Worm (Caenorhabditis elegans) whole organism, mixed stage, embryonic: ENCODE measurements around the gene C31H2.14.

ENCODE experiments used
- M03D4.4 ChIP-seq: sonication (generic microtip); optimal IDR thresholded peaks from 2 replicates; lab custom pipeline; 2017; ENCODE audit warnings: mild to moderate bottlenecking, missing genetic modification characterization, missing compliant biosample characterization
- bed-3 ChIP-seq: fragments of 200-800 bp; sonication (Bioruptor generic); optimal IDR thresholded peaks from 3 replicates; lab custom pipeline; 2018; ENCODE audit warnings: mild to moderate bottlenecking, missing genetic modification characterization, moderate library complexity, missing compliant biosample characterization
- blmp-1 ChIP-seq: fragments of 150-350 bp; optimal IDR thresholded peaks from 2 replicates; lab custom pipeline; 2014; ENCODE audit warnings: missing biosample characterization, missing genetic modification characterization
- ceh-39 ChIP-seq: fragments of 150-350 bp; optimal IDR thresholded peaks from 2 replicates; lab custom pipeline; 2014; ENCODE audit warnings: missing biosample characterization, missing genetic modification characterization
- ceh-43 ChIP-seq: fragments of 200-800 bp; sonication (Bioruptor generic); optimal IDR thresholded peaks from 2 replicates; lab custom pipeline; 2018; ENCODE audit warnings: mild to moderate bottlenecking, missing genetic modification characterization, moderate library complexity, missing compliant biosample characterization
- ceh-83 ChIP-seq: fragments of 200-800 bp; sonication (Bioruptor generic); optimal IDR thresholded peaks from 2 replicates; lab custom pipeline; 2018; ENCODE audit warnings: mild to moderate bottlenecking, missing genetic modification characterization, missing compliant biosample characterization
- ces-1 ChIP-seq: fragments of 150-350 bp; optimal IDR thresholded peaks from 2 replicates; lab custom pipeline; 2014; ENCODE audit warnings: missing biosample characterization, missing genetic modification reagents, missing genetic modification characterization
- cnd-1 ChIP-seq: fragments of 200-800 bp; sonication (Bioruptor generic); optimal IDR thresholded peaks from 2 replicates; lab custom pipeline; 2018; ENCODE audit warnings: mild to moderate bottlenecking, missing genetic modification characterization, missing compliant biosample characterization
- drap-1 ChIP-seq: fragments of 200-800 bp; sonication (Bioruptor generic); optimal IDR thresholded peaks from 3 replicates; lab custom pipeline; 2018; ENCODE audit warnings: mild to moderate bottlenecking, missing genetic modification characterization, missing compliant biosample characterization
- elt-1 ChIP-seq: sonication (generic microtip); optimal IDR thresholded peaks from 2 replicates; lab custom pipeline; 2017; ENCODE audit warnings: missing genetic modification characterization, mild to moderate bottlenecking, missing compliant biosample characterization, antibody characterized with exemption, moderate library complexity, borderline replicate concordance; ENCODE audit not compliant: insufficient read depth
- elt-3 ChIP-seq: fragments of 150-350 bp; optimal IDR thresholded peaks from 2 replicates; lab custom pipeline; 2014; ENCODE audit warnings: missing biosample characterization, missing genetic modification characterization
- flh-1 ChIP-seq: fragments of 200-800 bp; sonication (Bioruptor generic); optimal IDR thresholded peaks from 2 replicates; lab custom pipeline; 2018; ENCODE audit warnings: mild to moderate bottlenecking, missing genetic modification characterization, moderate library complexity, missing compliant biosample characterization
- ham-2 ChIP-seq: fragments of 200-800 bp; sonication (Bioruptor generic); optimal IDR thresholded peaks from 2 replicates; lab custom pipeline; 2018; ENCODE audit warnings: mild to moderate bottlenecking, missing genetic modification characterization, missing compliant biosample characterization
- hlh-1 ChIP-seq: fragments of 150-350 bp; optimal IDR thresholded peaks from 2 replicates; lab custom pipeline; 2014; ENCODE audit warnings: missing biosample characterization, missing genetic modification reagents, missing genetic modification characterization
- lin-13 ChIP-seq: fragments of 150-350 bp; optimal IDR thresholded peaks from 2 replicates; lab custom pipeline; 2014; ENCODE audit warnings: missing biosample characterization, missing genetic modification characterization
- lin-32 ChIP-seq: fragments of 200-800 bp; sonication (Bioruptor generic); optimal IDR thresholded peaks from 2 replicates; lab custom pipeline; 2018; ENCODE audit warnings: mild to moderate bottlenecking, missing genetic modification characterization, missing compliant biosample characterization
- lsy-2 ChIP-seq: fragments of 150-350 bp; optimal IDR thresholded peaks from 2 replicates; lab custom pipeline; 2014; ENCODE audit warnings: missing biosample characterization, missing genetic modification characterization
- mab-5 ChIP-seq: fragments of 150-350 bp; optimal IDR thresholded peaks from 2 replicates; lab custom pipeline; 2014; ENCODE audit warnings: missing biosample characterization, missing genetic modification characterization
- mep-1 ChIP-seq: fragments of 150-350 bp; optimal IDR thresholded peaks from 2 replicates; lab custom pipeline; 2017; ENCODE audit warnings: missing biosample characterization, missing genetic modification reagents, missing genetic modification characterization, inconsistent platforms
- mls-2 ChIP-seq: sonication (generic microtip); optimal IDR thresholded peaks from 2 replicates; lab custom pipeline; 2016; ENCODE audit warnings: mild to moderate bottlenecking, missing genetic modification characterization, moderate library complexity, missing compliant biosample characterization
- nhr-12 ChIP-seq: fragments of 150-350 bp; optimal IDR thresholded peaks from 2 replicates; lab custom pipeline; 2014; ENCODE audit warnings: missing biosample characterization, missing genetic modification characterization
- nhr-2 ChIP-seq: fragments of 150-350 bp; optimal IDR thresholded peaks from 2 replicates; lab custom pipeline; 2014; ENCODE audit warnings: missing biosample characterization, missing genetic modification characterization
- nhr-237 ChIP-seq: fragments of 150-350 bp; optimal IDR thresholded peaks from 2 replicates; lab custom pipeline; 2014; ENCODE audit warnings: missing biosample characterization, missing genetic modification characterization
- nhr-28 ChIP-seq: fragments of 150-350 bp; optimal IDR thresholded peaks from 2 replicates; lab custom pipeline; 2014; ENCODE audit warnings: missing biosample characterization, missing genetic modification characterization
- nhr-76 ChIP-seq: sonication (generic microtip); optimal IDR thresholded peaks from 2 replicates; lab custom pipeline; 2017; ENCODE audit warnings: missing biosample characterization, missing genetic modification characterization
- pha-4 ChIP-seq: fragments of 150-350 bp; optimal IDR thresholded peaks from 2 replicates; lab custom pipeline; 2018; ENCODE audit warnings: missing biosample characterization, missing genetic modification reagents, missing genetic modification characterization
- snpc-4 ChIP-seq: fragments of 150-350 bp; optimal IDR thresholded peaks from 2 replicates; lab custom pipeline; 2014; ENCODE audit warnings: missing biosample characterization, missing genetic modification characterization
- sptf-1 ChIP-seq: sonication (generic microtip); optimal IDR thresholded peaks from 2 replicates; lab custom pipeline; 2017; ENCODE audit warnings: mild to moderate bottlenecking, missing genetic modification characterization, moderate library complexity, missing compliant biosample characterization
- tbx-8 ChIP-seq: fragments of 200-800 bp; sonication (Bioruptor generic); optimal IDR thresholded peaks from 2 replicates; lab custom pipeline; 2018; ENCODE audit warnings: mild to moderate bottlenecking, missing genetic modification characterization, moderate library complexity, missing compliant biosample characterization
- unc-120 ChIP-seq: sonication (generic microtip); optimal IDR thresholded peaks from 2 replicates; lab custom pipeline; 2017; ENCODE audit warnings: missing genetic modification characterization, missing compliant biosample characterization; ENCODE audit not compliant: poor library complexity, severe bottlenecking
- unc-39 ChIP-seq: fragments of 150-350 bp; optimal IDR thresholded peaks from 2 replicates; lab custom pipeline; 2014; ENCODE audit warnings: missing biosample characterization, missing genetic modification characterization
- unc-62 ChIP-seq: fragments of 150-350 bp; optimal IDR thresholded peaks from 2 replicates; lab custom pipeline; 2014; ENCODE audit warnings: missing biosample characterization, missing genetic modification reagents, missing genetic modification characterization
- zip-8 ChIP-seq: fragments of 150-350 bp; optimal IDR thresholded peaks from 2 replicates; lab custom pipeline; 2014; ENCODE audit warnings: missing biosample characterization, missing genetic modification characterization
- ztf-11 ChIP-seq: fragments of 150-350 bp; optimal IDR thresholded peaks from 2 replicates; lab custom pipeline; 2014; ENCODE audit warnings: missing biosample characterization, missing genetic modification characterization

The C31H2.14 gene

DNA sequence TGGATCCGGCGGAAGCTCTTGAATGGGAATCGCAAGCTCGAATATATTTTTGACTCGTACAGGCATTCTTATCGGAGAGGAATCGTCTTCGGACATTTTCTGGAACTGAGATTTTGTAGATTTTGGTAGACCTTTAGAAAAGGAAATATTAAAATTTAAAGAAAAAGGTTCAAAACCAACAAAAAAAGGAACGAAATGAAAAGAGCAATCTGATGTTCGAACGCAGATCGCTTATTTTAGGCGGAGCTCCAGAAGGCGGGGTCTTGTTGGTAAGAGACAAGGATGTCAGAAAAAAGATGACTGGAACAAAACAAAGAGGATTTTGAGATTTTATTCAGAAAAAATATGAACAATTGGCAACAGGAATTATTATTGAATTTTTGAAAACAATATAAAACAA is 41.1 kb upstream of the C31H2.14 start, which contains the start of gene C42D8.9:
C42D8.9 (minus strand) TSS at position 101 of the 400 bp plus-strand sequence.
- TF ChIP-seq mab-5: no peak
- TF ChIP-seq snpc-4 (tag; lab: Kevin White, UChicago): no peak
- TF ChIP-seq unc-120 (tag; lab: Kevin White, UChicago): no peak
- no peak for TF ChIP-seq drap-1 (GFP tag; lab: Kevin White, UChicago)
- TF ChIP-seq cnd-1: no peak
- no peak for TF ChIP-seq elt-3 (tag; lab: Kevin White, UChicago)
- TF ChIP-seq M03D4.4 (tag; lab: Kevin White, UChicago): no peak
- TF ChIP-seq mep-1 (tag; lab: Kevin White, UChicago): no peak
- TF ChIP-seq ceh-83 (GFP tag; lab: Kevin White, UChicago): no peak
- TF ChIP-seq bed-3 (GFP tag; lab: Kevin White, UChicago): no peak
- TF ChIP-seq lin-13: no peak
- TF ChIP-seq mls-2 (tag; lab: Kevin White, UChicago): no peak
- no peak for TF ChIP-seq nhr-237 (tag; lab: Kevin White, UChicago)

- TF ChIP-seq snpc-4 (tag; lab: Kevin White, UChicago) (no peak), bed-3 (GFP tag; lab: Kevin White, UChicago) (no peak), lin-13 (no peak), tbx-8 (GFP tag; lab: Kevin White, UChicago) (no peak), nhr-237 (tag; lab: Kevin White, UChicago) (no peak), cnd-1 (no peak), mep-1 (tag; lab: Kevin White, UChicago) (no peak), drap-1 (GFP tag; lab: Kevin White, UChicago) (no peak), pha-4 (tag; lab: Kevin White, UChicago) (no peak), lsy-2 (tag; lab: Kevin White, UChicago) (no peak), ztf-11 (tag; lab: Kevin White, UChicago) (no peak), ceh-83 (GFP tag; lab: Kevin White, UChicago) (no peak), nhr-76 (tag; lab: Kevin White, UChicago) (no peak), nhr-28 (no peak), blmp-1 (no peak), ceh-43 (GFP tag; lab: Kevin White, UChicago) (no peak), sptf-1 (tag; lab: Kevin White, UChicago) (no peak), unc-120 (tag; lab: Kevin White, UChicago) (no peak), M03D4.4 (tag; lab: Kevin White, UChicago) (no peak)
These were observed 38.9 kb upstream of the C31H2.14 start, which contains the start of gene C42D8.1 for ce11 chrX:5109130-5109529. C42D8.1 (plus strand) TSS chrX:5109506.

DNA sequence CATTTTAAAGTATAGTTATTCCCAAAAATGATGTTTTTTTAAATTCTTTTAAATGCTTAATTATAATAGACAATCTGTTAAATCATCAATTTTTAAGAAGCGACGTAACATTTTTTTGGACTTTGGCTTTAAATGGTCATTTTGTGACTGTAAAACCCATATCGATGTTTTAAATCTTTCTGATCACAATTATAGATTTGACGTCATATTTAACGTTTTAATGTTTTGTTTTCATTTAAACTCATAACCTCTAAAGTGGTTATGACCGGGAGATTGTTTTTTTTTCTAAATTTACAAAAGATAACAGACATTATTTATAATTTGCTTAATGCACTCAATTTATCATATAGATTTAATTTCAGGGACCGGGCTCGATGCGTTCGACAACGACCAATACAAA is 36.1 kb upstream of the C31H2.14 start:
- TF ChIP-seq mab-5: no peak
- no peak for TF ChIP-seq lsy-2 (tag; lab: Kevin White, UChicago)
- TF ChIP-seq ceh-83 (GFP tag; lab: Kevin White, UChicago): no peak
- no peak for TF ChIP-seq flh-1
- TF ChIP-seq unc-120 (tag; lab: Kevin White, UChicago): no peak
- TF ChIP-seq ztf-11 (tag; lab: Kevin White, UChicago): no peak
- no peak for TF ChIP-seq hlh-1
- TF ChIP-seq ham-2 (GFP tag; lab: Kevin White, UChicago): no peak
- no peak for TF ChIP-seq pha-4 (tag; lab: Kevin White, UChicago)
- no peak for TF ChIP-seq snpc-4 (tag; lab: Kevin White, UChicago)
- no peak for TF ChIP-seq ceh-39 (tag; lab: Kevin White, UChicago)
- TF ChIP-seq elt-3 (tag; lab: Kevin White, UChicago): no peak
- TF ChIP-seq zip-8 (tag; lab: Kevin White, UChicago): no peak
- TF ChIP-seq elt-1 (tag; lab: Kevin White, UChicago): no peak
- no peak for TF ChIP-seq unc-39 (tag; lab: Kevin White, UChicago)
- no peak for TF ChIP-seq mep-1 (tag; lab: Kevin White, UChicago)
- no peak for TF ChIP-seq lin-32 (GFP tag; lab: Kevin White, UChicago)

DNA sequence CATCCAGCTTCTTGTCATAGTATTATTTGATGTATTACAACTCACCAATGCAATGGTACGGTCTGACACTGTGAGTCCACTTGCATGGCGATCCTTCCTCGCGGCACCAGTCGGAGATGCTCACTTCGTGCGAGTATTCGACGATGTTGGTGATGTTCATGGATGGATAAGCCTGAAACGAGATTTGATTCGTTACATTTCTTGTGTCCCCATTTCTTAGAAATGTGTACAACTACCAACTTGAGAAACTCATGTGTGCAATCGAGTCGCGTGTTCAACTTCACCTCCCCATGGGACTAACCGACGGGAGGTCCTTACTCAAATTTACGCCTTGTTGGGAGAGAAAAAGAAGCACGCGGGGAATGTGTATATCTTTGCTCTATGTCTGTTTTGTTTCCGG is 32.5 kb upstream of the C31H2.14 start:
- no peak for TF ChIP-seq nhr-237 (tag; lab: Kevin White, UChicago)
- no peak for TF ChIP-seq mls-2 (tag; lab: Kevin White, UChicago)
- TF ChIP-seq ceh-43 (GFP tag; lab: Kevin White, UChicago): no peak
- TF ChIP-seq snpc-4 (tag; lab: Kevin White, UChicago): no peak
- TF ChIP-seq ztf-11 (tag; lab: Kevin White, UChicago): no peak
- TF ChIP-seq mep-1 (tag; lab: Kevin White, UChicago): no peak
- TF ChIP-seq elt-1 (tag; lab: Kevin White, UChicago): no peak
- no peak for TF ChIP-seq nhr-12
- TF ChIP-seq ham-2 (GFP tag; lab: Kevin White, UChicago): no peak
- TF ChIP-seq sptf-1 (tag; lab: Kevin White, UChicago): no peak
- TF ChIP-seq unc-62 (GFP tag; lab: Kevin White, UChicago): no peak
- TF ChIP-seq elt-3 (tag; lab: Kevin White, UChicago): no peak
- no peak for TF ChIP-seq blmp-1
- TF ChIP-seq nhr-2 (tag; lab: Kevin White, UChicago): no peak
- TF ChIP-seq ces-1 (GFP tag; lab: Kevin White, UChicago): no peak
- TF ChIP-seq M03D4.4 (tag; lab: Kevin White, UChicago): no peak
